Fruit fly (Drosophila melanogaster): ENCODE data around the gene CG13862.

- no peak for TF ChIP-seq CG5204 (GFP tag; optimal IDR thresholded peaks at IDR 0.05)
- TF ChIP-seq bab1 (GFP tag; optimal IDR thresholded peaks at IDR 0.05): no peak
- TF ChIP-seq Hr96 (GFP tag; optimal IDR thresholded peaks at IDR 0.05): no peak
- no peak for TF ChIP-seq Clk (GFP tag; optimal IDR thresholded peaks at IDR 0.05)
- TF ChIP-seq toe (GFP tag; optimal IDR thresholded peaks at IDR 0.05): no peak
- TF ChIP-seq CG33017 (tag; optimal IDR thresholded peaks at IDR 0.05): no peak
- TF ChIP-seq cic (GFP tag; optimal IDR thresholded peaks at IDR 0.05): no peak
- no peak for TF ChIP-seq CG12768 (GFP tag; optimal IDR thresholded peaks at IDR 0.05)
- TF ChIP-seq cnc (optimal IDR thresholded peaks at IDR 0.05): no peak
Observed at dm6 chr3R:22342708-22343107, 10.9 kb downstream of the CG13862 start.

Data from whole organism, adult.